Worm (Caenorhabditis elegans) whole organism, L4 larva: Measurements from ENCODE around the gene T09F5.2.

Source experiments
- F26F4.8 ChIP-seq: fragments of 200-800 bp; sonication (Bioruptor generic); conservative IDR thresholded peaks from 2 replicates; pipeline ENCODE4 v1.3.6; 2022; ENCODE audit warnings: missing genetic modification characterization, missing compliant biosample characterization
- F37D6.2 ChIP-seq: sonication (generic microtip); optimal IDR thresholded peaks from 2 replicates; lab custom pipeline; 2016; ENCODE audit warnings: mild to moderate bottlenecking, missing genetic modification characterization, missing compliant biosample characterization
- F44E2.7 ChIP-seq: fragments of 200-800 bp; sonication (Bioruptor generic); IDR thresholded peaks from 2 replicates; pipeline ENCODE4 v2.1.2; 2022; ENCODE audit warnings: missing genetic modification characterization, missing compliant biosample characterization
- F49E8.2 ChIP-seq: sonication (generic microtip); optimal IDR thresholded peaks from 2 replicates; lab custom pipeline; 2016; ENCODE audit warnings: missing compliant biosample characterization, mild to moderate bottlenecking, missing genetic modification characterization, borderline replicate concordance
- T20F7.1 ChIP-seq: fragments of 200-800 bp; sonication (Bioruptor generic); optimal IDR thresholded peaks from 2 replicates; lab custom pipeline; 2018; ENCODE audit warnings: mild to moderate bottlenecking, missing genetic modification characterization, missing compliant biosample characterization
- T26A8.4 ChIP-seq: fragments of 200-800 bp; sonication (Bioruptor generic); IDR thresholded peaks from 2 replicates; pipeline ENCODE4 v1.3.6; 2022; ENCODE audit warnings: missing genetic modification characterization, missing compliant biosample characterization
- Y105C5A.15 ChIP-seq: fragments of 200-800 bp; sonication (Bioruptor generic); IDR thresholded peaks from 2 replicates; pipeline ENCODE4 v1.3.6; 2022; ENCODE audit warnings: missing genetic modification characterization, missing compliant biosample characterization
- Y75B8A.6 ChIP-seq: fragments of 200-800 bp; sonication (Bioruptor generic); IDR thresholded peaks from 2 replicates; pipeline ENCODE4 v1.3.6; 2022; ENCODE audit warnings: missing genetic modification reagents, missing genetic modification characterization, missing compliant biosample characterization
- ZK337.2 ChIP-seq: fragments of 200-800 bp; sonication (Bioruptor generic); IDR thresholded peaks from 2 replicates; pipeline ENCODE4 v1.3.6; 2022; ENCODE audit warnings: missing genetic modification reagents, missing genetic modification characterization, missing compliant biosample characterization
- aha-1 ChIP-seq: fragments of 150-350 bp; peaks from one replicate; lab custom pipeline; 2014; ENCODE audit warnings: missing biosample characterization, missing genetic modification characterization
- aly-2 ChIP-seq: sonication (generic microtip); optimal IDR thresholded peaks from 2 replicates; lab custom pipeline; 2018; ENCODE audit warnings: missing biosample characterization, missing genetic modification characterization
- ama-1 ChIP-seq: fragments of 150-350 bp; optimal IDR thresholded peaks from 2 replicates; lab custom pipeline; 2014; ENCODE audit warnings: inconsistent platforms, mixed read lengths
- ceh-82 ChIP-seq: sonication (generic microtip); optimal IDR thresholded peaks from 2 replicates; lab custom pipeline; 2017; ENCODE audit warnings: missing biosample characterization, missing genetic modification characterization
- ces-1 ChIP-seq: fragments of 150-350 bp; sonication (generic microtip); optimal IDR thresholded peaks from 4 replicates; lab custom pipeline; 2014; ENCODE audit warnings: missing biosample characterization, missing genetic modification reagents, missing genetic modification characterization
- daf-12 ChIP-seq: fragments of 150-350 bp; optimal IDR thresholded peaks from 2 replicates; lab custom pipeline; 2014; ENCODE audit warnings: missing biosample characterization, missing genetic modification reagents, missing genetic modification characterization
- daf-16 ChIP-seq, 3 experiments: sonication (generic microtip); optimal IDR thresholded peaks; 2 replicates each; lab custom pipeline; 2016 to 2017; ENCODE audit warnings: missing genetic modification characterization in 3 of 3, missing genetic modification reagents in 3 of 3, mild to moderate bottlenecking in 2 of 3, missing compliant biosample characterization in 2 of 3, missing biosample characterization in 1 of 3, moderate library complexity in 1 of 3
- daf-8 ChIP-seq: fragments of 200-800 bp; sonication (Bioruptor generic); IDR thresholded peaks from 2 replicates; pipeline ENCODE4 v1.3.6; 2022; ENCODE audit warnings: missing genetic modification characterization, missing compliant biosample characterization
- dmd-8 ChIP-seq: fragments of 200-800 bp; sonication (Bioruptor generic); IDR thresholded peaks from 2 replicates; pipeline ENCODE4 v1.3.6; 2022; ENCODE audit warnings: missing genetic modification characterization, missing compliant biosample characterization
- dve-1 ChIP-seq: sonication (generic microtip); optimal IDR thresholded peaks from 2 replicates; lab custom pipeline; 2017; ENCODE audit warnings: antibody characterized with exemption, mild to moderate bottlenecking, missing genetic modification characterization, missing compliant biosample characterization; ENCODE audit not compliant: insufficient read depth
- egl-27 ChIP-seq: sonication (generic microtip); optimal IDR thresholded peaks from 3 replicates; lab custom pipeline; 2017; ENCODE audit warnings: missing biosample characterization, missing genetic modification reagents, missing genetic modification characterization
- egl-43 ChIP-seq: fragments of 200-800 bp; sonication (Bioruptor generic); IDR thresholded peaks from 2 replicates; pipeline ENCODE4 v1.3.6; 2022; ENCODE audit warnings: missing genetic modification reagents, missing genetic modification characterization, missing compliant biosample characterization
- hif-1 ChIP-seq, 2 experiments: sonication (generic microtip); optimal IDR thresholded peaks; 2 replicates each; lab custom pipeline; 2016 to 2017; ENCODE audit warnings: missing compliant biosample characterization in 2 of 2, missing genetic modification characterization in 2 of 2, missing genetic modification reagents in 2 of 2, missing genotype in 2 of 2, mild to moderate bottlenecking in 1 of 2
- hlh-30 ChIP-seq: sonication (generic microtip); optimal IDR thresholded peaks from 2 replicates; lab custom pipeline; 2017; ENCODE audit warnings: antibody characterized with exemption, mild to moderate bottlenecking, missing genetic modification characterization, missing compliant biosample characterization; ENCODE audit not compliant: insufficient read depth
- hmg-1.1 ChIP-seq: fragments of 200-800 bp; sonication (Bioruptor generic); IDR thresholded peaks from 2 replicates; pipeline ENCODE4 v1.3.6; 2022; ENCODE audit warnings: missing genetic modification reagents, missing genetic modification characterization, missing compliant biosample characterization
- lin-1 ChIP-seq: fragments of 200-800 bp; sonication (Bioruptor generic); IDR thresholded peaks from 2 replicates; pipeline ENCODE4 v1.3.6; 2022; ENCODE audit warnings: missing genetic modification reagents, missing genetic modification characterization, missing compliant biosample characterization
- lin-29 ChIP-seq: fragments of 200-800 bp; sonication (Bioruptor generic); IDR thresholded peaks from 2 replicates; pipeline ENCODE4 v1.3.6; 2022; ENCODE audit warnings: missing genetic modification reagents, missing genetic modification characterization, missing compliant biosample characterization
- lir-3 ChIP-seq: sonication (generic microtip); optimal IDR thresholded peaks from 2 replicates; lab custom pipeline; 2016; ENCODE audit warnings: mild to moderate bottlenecking, missing genetic modification characterization, missing compliant biosample characterization
- lsy-2 ChIP-seq, 2 experiments: fragments of 150-350 bp in 1 of 2; sonication (generic microtip) in 1 of 2; optimal IDR thresholded peaks; 2 replicates each; lab custom pipeline; 2014 to 2017; ENCODE audit warnings: missing biosample characterization in 2 of 2, missing genetic modification characterization in 2 of 2
- madf-5 ChIP-seq, 2 experiments: fragments of 200-800 bp; sonication (Bioruptor generic); IDR thresholded peaks; 2 replicates each; pipeline ENCODE4 v1.3.6; 2022; ENCODE audit warnings: missing compliant biosample characterization in 2 of 2, missing genetic modification characterization in 2 of 2
- mep-1 ChIP-seq: fragments of 150-350 bp; sonication (generic microtip); optimal IDR thresholded peaks from 3 replicates; lab custom pipeline; 2014; ENCODE audit warnings: missing biosample characterization, missing genetic modification characterization
- nhr-102 ChIP-seq: sonication (generic microtip); optimal IDR thresholded peaks from 2 replicates; lab custom pipeline; 2016; ENCODE audit warnings: mild to moderate bottlenecking, missing genetic modification characterization, moderate library complexity, missing compliant biosample characterization
- nhr-11 ChIP-seq: fragments of 150-350 bp; optimal IDR thresholded peaks from 2 replicates; lab custom pipeline; 2014; ENCODE audit warnings: missing biosample characterization, missing genetic modification characterization
- nhr-48 ChIP-seq: sonication (generic microtip); optimal IDR thresholded peaks from 2 replicates; lab custom pipeline; 2016; ENCODE audit warnings: mild to moderate bottlenecking, missing genetic modification characterization, missing compliant biosample characterization
- nhr-6 ChIP-seq: fragments of 150-350 bp; optimal IDR thresholded peaks from 2 replicates; lab custom pipeline; 2014; ENCODE audit warnings: missing biosample characterization, missing genetic modification characterization
- nhr-76 ChIP-seq: fragments of 150-350 bp; optimal IDR thresholded peaks from 2 replicates; lab custom pipeline; 2014; ENCODE audit warnings: missing biosample characterization, missing genetic modification characterization
- pqm-1 ChIP-seq: sonication (generic microtip); optimal IDR thresholded peaks from 2 replicates; lab custom pipeline; 2017; ENCODE audit warnings: missing biosample characterization, missing genetic modification characterization
- saeg-2 ChIP-seq: fragments of 200-800 bp; sonication (Bioruptor generic); IDR thresholded peaks from 2 replicates; pipeline ENCODE4 v1.3.6; 2022; ENCODE audit warnings: missing genetic modification reagents, missing genetic modification characterization, missing compliant biosample characterization
- sdz-12 ChIP-seq: fragments of 200-800 bp; sonication (Bioruptor generic); optimal IDR thresholded peaks from 2 replicates; lab custom pipeline; 2018; ENCODE audit warnings: mild to moderate bottlenecking, missing genetic modification characterization, missing compliant biosample characterization
- snpc-1.2 ChIP-seq: fragments of 200-800 bp; sonication (Bioruptor generic); IDR thresholded peaks from 2 replicates; pipeline ENCODE4 v1.3.6; 2022; ENCODE audit warnings: missing genetic modification reagents, missing genetic modification characterization, missing compliant biosample characterization
- snpc-4 ChIP-seq: fragments of 150-350 bp; optimal IDR thresholded peaks from 2 replicates; lab custom pipeline; 2014; ENCODE audit warnings: missing biosample characterization, missing genetic modification characterization
- spr-1 ChIP-seq: sonication (generic microtip); optimal IDR thresholded peaks from 2 replicates; lab custom pipeline; 2016; ENCODE audit warnings: mild to moderate bottlenecking, missing genetic modification characterization, missing compliant biosample characterization
- tra-1 ChIP-seq: fragments of 200-800 bp; sonication (Bioruptor generic); IDR thresholded peaks from 2 replicates; pipeline ENCODE4 v1.3.6; 2022; ENCODE audit warnings: missing genetic modification reagents, missing genetic modification characterization, missing compliant biosample characterization
- unc-62 ChIP-seq, 3 experiments: fragments of 150-350 bp in 1 of 3; sonication (generic microtip); optimal IDR thresholded peaks in 2 of 3; peaks in 1 of 3; 1 replicate in 1 of 3; 2 replicates in 2 of 3; lab custom pipeline; 2014 to 2017; ENCODE audit warnings: missing biosample characterization in 3 of 3, missing genetic modification characterization in 3 of 3, missing genetic modification reagents in 3 of 3, missing genotype in 1 of 3
- vab-7 ChIP-seq: fragments of 200-800 bp; sonication (Bioruptor generic); IDR thresholded peaks from 2 replicates; pipeline ENCODE4 v1.3.6; 2022; ENCODE audit warnings: missing genetic modification reagents, missing genetic modification characterization, missing compliant biosample characterization
- zfp-3 ChIP-seq: fragments of 200-800 bp; sonication (Bioruptor generic); conservative IDR thresholded peaks from 2 replicates; pipeline ENCODE4 v1.3.6; 2022; ENCODE audit warnings: missing genetic modification reagents, missing genetic modification characterization, missing compliant biosample characterization
- zip-11 ChIP-seq: fragments of 200-800 bp; sonication (Bioruptor generic); IDR thresholded peaks from 2 replicates; pipeline ENCODE4 v1.3.6; 2022; ENCODE audit warnings: missing genetic modification characterization, missing compliant biosample characterization
- ztf-11 ChIP-seq: fragments of 150-350 bp; optimal IDR thresholded peaks from 2 replicates; lab custom pipeline; 2014; ENCODE audit warnings: missing biosample characterization, missing genetic modification characterization

T09F5.2 gene

ce11 chrV:15190903-15191302, 40.1 kb downstream of the T09F5.2 start, which contains the start of gene Y75B12B.11 (continued):
- TF ChIP-seq hif-1 (tag; optimal IDR thresholded peaks at IDR 0.05; lab: Kevin White, UChicago) (peak; percentile 39 to 66), F44E2.7 (GFP tag; lab: Robert Waterston, UW) (peak; percentile 98), F49E8.2 (tag; lab: Kevin White, UChicago) (peak; percentile 96), vab-7 (GFP tag; lab: Robert Waterston, UW) (peak; percentile 98), lin-1 (GFP tag; lab: Robert Waterston, UW) (peak; percentile 96), daf-16 (GFP tag; optimal IDR thresholded peaks at IDR 0.05; lab: Kevin White, UChicago) (peak; percentile 88 to 98), daf-16 (tag; optimal IDR thresholded peaks at IDR 0.05; lab: Kevin White, UChicago) (peak; percentile 84), ama-1 (lab: Kevin White, UChicago) (peak; percentile 82), ztf-11 (no peak), pqm-1 (tag; lab: Kevin White, UChicago) (peak; percentile 7), nhr-11 (tag; lab: Kevin White, UChicago) (peak; percentile 55), nhr-48 (tag; lab: Kevin White, UChicago) (peak; percentile 83), nhr-6 (tag; lab: Kevin White, UChicago) (peak; percentile 96), lsy-2 (tag; optimal IDR thresholded peaks at IDR 0.05; lab: Kevin White, UChicago) (peak in 1 of 2 experiments; percentile 79), egl-27 (tag; lab: Kevin White, UChicago) (no peak), egl-43 (GFP tag; lab: Robert Waterston, UW) (peak; percentile 99), tra-1 (peak; percentile 95), F26F4.8 (peak; percentile 99), dmd-8 (peak; percentile 99), nhr-102 (tag; lab: Kevin White, UChicago) (peak; percentile 93), ces-1 (GFP tag; lab: Kevin White, UChicago) (no peak)
- TF ChIP-seq, all 104 proteins: peak for 81

ce11 chrV:15191971-15192370, 41.2 kb downstream of the T09F5.2 start:
- TF ChIP-seq snpc-1.2 (no peak), F44E2.7 (GFP tag; lab: Robert Waterston, UW) (no peak), ceh-82 (tag; lab: Kevin White, UChicago) (no peak), unc-62 (GFP tag; optimal IDR thresholded peaks at IDR 0.05 in 1 of 2; lab: Kevin White, UChicago) (peak in 1 of 2 experiments; percentile 93), unc-62 (tag; optimal IDR thresholded peaks at IDR 0.05; lab: Kevin White, UChicago) (no peak), T26A8.4 (GFP tag; lab: Robert Waterston, UW) (no peak)

ce11 chrV:15192377-15192776, 41.6 kb downstream of the T09F5.2 start, which contains the start of gene plc-2:
Gene plc-2, plus strand, starts transcription at chrV:15192572.
- TF ChIP-seq daf-16 (GFP tag; optimal IDR thresholded peaks at IDR 0.05; lab: Kevin White, UChicago) (no peak), daf-16 (tag; optimal IDR thresholded peaks at IDR 0.05; lab: Kevin White, UChicago) (peak; percentile 44), madf-5 (GFP tag; IDR thresholded peaks at IDR 0.05; lab: Robert Waterston, UW) (no peak), egl-43 (GFP tag; lab: Robert Waterston, UW) (no peak), daf-8 (no peak), daf-12 (tag; lab: Kevin White, UChicago) (no peak), F26F4.8 (no peak), Y75B8A.6 (GFP tag; lab: Robert Waterston, UW) (no peak), hlh-30 (peak; percentile 44), zip-11 (no peak), aly-2 (tag; lab: Kevin White, UChicago) (no peak), lin-29 (GFP tag; lab: Robert Waterston, UW) (no peak), nhr-76 (tag; lab: Kevin White, UChicago) (no peak), aha-1 (tag; lab: Kevin White, UChicago) (no peak), snpc-4 (no peak), zfp-3 (no peak), spr-1 (tag; lab: Kevin White, UChicago) (no peak), dve-1 (peak; percentile 78), snpc-1.2 (no peak), lir-3 (tag; lab: Kevin White, UChicago) (no peak), mep-1 (tag; lab: Kevin White, UChicago) (peak; percentile 13), ZK337.2 (no peak), hmg-1.1 (GFP tag; lab: Robert Waterston, UW) (no peak), T20F7.1 (GFP tag; lab: Kevin White, UChicago) (no peak), ces-1 (GFP tag; lab: Kevin White, UChicago) (no peak), saeg-2 (GFP tag; lab: Robert Waterston, UW) (no peak), Y105C5A.15 (GFP tag; lab: Robert Waterston, UW) (no peak), F37D6.2 (tag; lab: Kevin White, UChicago) (no peak), sdz-12 (GFP tag; lab: Kevin White, UChicago) (no peak)
